Fruit fly (Drosophila melanogaster): Measurements from ENCODE around the gene mRRF2.
A peak's percentile ranks its signal among the peaks of the same experiment; 100 is the strongest.

mRRF2 gene

dm6 chr3R:22576096-22576697, 37.3 kb upstream of the mRRF2 start (continued):
- TF ChIP-seq CG3032 (tag; optimal IDR thresholded peaks at IDR 0.05) (no peak), dsx (GFP tag; optimal IDR thresholded peaks at IDR 0.05; ENCODE audit: poor library complexity, severe bottlenecking) (no peak), acj6 (GFP tag; optimal IDR thresholded peaks at IDR 0.05) (no peak), svp (GFP tag) (no peak), Smox (GFP tag; optimal IDR thresholded peaks at IDR 0.05) (no peak), CG11902 (GFP tag; optimal IDR thresholded peaks at IDR 0.05) (no peak), fkh (GFP tag; optimal IDR thresholded peaks at IDR 0.05) (no peak), esn (GFP tag; optimal IDR thresholded peaks at IDR 0.05) (no peak), CG6808 (GFP tag; optimal IDR thresholded peaks at IDR 0.05) (no peak), Hr39 (GFP tag; optimal IDR thresholded peaks at IDR 0.05) (no peak), OdsH (GFP tag; optimal IDR thresholded peaks at IDR 0.05) (no peak), CG6854 (GFP tag; optimal IDR thresholded peaks at IDR 0.05) (no peak), CG9139 (GFP tag; optimal IDR thresholded peaks at IDR 0.05) (no peak), Ets21C (GFP tag; optimal IDR thresholded peaks at IDR 0.05) (no peak), CG1621 (tag; optimal IDR thresholded peaks at IDR 0.05) (no peak), CG32006 (GFP tag; optimal IDR thresholded peaks at IDR 0.05) (peak; percentile 55), Sox14 (GFP tag; optimal IDR thresholded peaks at IDR 0.05) (no peak), CG11294 (GFP tag; IDR thresholded peaks at IDR 0.05) (peak; percentile 7; the same call in 1 of the 2 replicates)

dm6 chr3R:22576979-22577378, 36.5 kb upstream of the mRRF2 start:
- no peak for TF ChIP-seq CG3032 (tag; optimal IDR thresholded peaks at IDR 0.05)
- TF ChIP-seq CG8119 (GFP tag; IDR thresholded peaks at IDR 0.05) = peak; percentile 14; the same call in 1 of the 3 replicates

dm6 chr3R:22580546-22580945, 32.9 kb upstream of the mRRF2 start, which contains the start of gene CSN6:
TSS of gene CSN6 (plus strand) at chr3R:22580773.
- TF ChIP-seq fd85E (GFP tag; optimal IDR thresholded peaks at IDR 0.05) = no peak
- no peak for TF ChIP-seq Eip93F (GFP tag; optimal IDR thresholded peaks at IDR 0.05)
- no peak for TF ChIP-seq Hr39 (GFP tag; optimal IDR thresholded peaks at IDR 0.05)
- TF ChIP-seq CG9139 (GFP tag; optimal IDR thresholded peaks at IDR 0.05) = no peak
- TF ChIP-seq vri (GFP tag; optimal IDR thresholded peaks at IDR 0.05) = no peak
- no peak for TF ChIP-seq CG34406 (GFP tag; optimal IDR thresholded peaks at IDR 0.05)
- TF ChIP-seq CG1621 (tag; optimal IDR thresholded peaks at IDR 0.05) = no peak
- TF ChIP-seq Sox14 (GFP tag; optimal IDR thresholded peaks at IDR 0.05) = peak; percentile 36
- TF ChIP-seq CG6163 (GFP tag; IDR thresholded peaks at IDR 0.05) = no peak
- no peak for TF ChIP-seq Gug (GFP tag; IDR thresholded peaks at IDR 0.05)
- no peak for TF ChIP-seq CG10631 (GFP tag; optimal IDR thresholded peaks at IDR 0.05)
- peak; percentile 67 for TF ChIP-seq dsx (GFP tag; optimal IDR thresholded peaks at IDR 0.05; ENCODE audit: poor library complexity, severe bottlenecking)
- TF ChIP-seq CG8632 (GFP tag; optimal IDR thresholded peaks at IDR 0.05) = no peak
- TF ChIP-seq CG31627 (GFP tag; optimal IDR thresholded peaks at IDR 0.05) = no peak
- peak; percentile 19 for TF ChIP-seq CG3032 (tag; optimal IDR thresholded peaks at IDR 0.05)
- TF ChIP-seq CG6276 (GFP tag; optimal IDR thresholded peaks at IDR 0.05) = no peak
- TF ChIP-seq dac (GFP tag; optimal IDR thresholded peaks at IDR 0.05) = no peak
- no peak for TF ChIP-seq CG11902 (GFP tag; optimal IDR thresholded peaks at IDR 0.05)
- peak; percentile 15 for TF ChIP-seq Eip78C (GFP tag)
- TF ChIP-seq eg (GFP tag; IDR thresholded peaks at IDR 0.05) = no peak

- TF ChIP-seq Lpt (GFP tag; optimal IDR thresholded peaks at IDR 0.05) = no peak
- no peak for TF ChIP-seq CG32006 (GFP tag; optimal IDR thresholded peaks at IDR 0.05)
- TF ChIP-seq Eip93F (GFP tag; optimal IDR thresholded peaks at IDR 0.05) = no peak
- TF ChIP-seq Eip75B (GFP tag; optimal IDR thresholded peaks at IDR 0.05) = no peak
- TF ChIP-seq vri (GFP tag; optimal IDR thresholded peaks at IDR 0.05) = no peak
- TF ChIP-seq CG15336 (GFP tag; IDR thresholded peaks at IDR 0.05) = no peak
- no peak for TF ChIP-seq CG11294 (GFP tag; IDR thresholded peaks at IDR 0.05)
- TF ChIP-seq CG16779 (tag; optimal IDR thresholded peaks at IDR 0.05) = no peak
- TF ChIP-seq CG10631 (GFP tag; optimal IDR thresholded peaks at IDR 0.05) = no peak
- TF ChIP-seq fd85E (GFP tag; optimal IDR thresholded peaks at IDR 0.05) = no peak
- TF ChIP-seq Blimp-1 (GFP tag; optimal IDR thresholded peaks at IDR 0.05) = no peak
- no peak for TF ChIP-seq Gug (GFP tag; IDR thresholded peaks at IDR 0.05)
- no peak for TF ChIP-seq Hr39 (GFP tag; optimal IDR thresholded peaks at IDR 0.05)
- TF ChIP-seq CG6854 (GFP tag; optimal IDR thresholded peaks at IDR 0.05) = no peak
Observed at dm6 chr3R:22582981-22583380, 30.5 kb upstream of the mRRF2 start, which contains the start of gene Dph5. TSS of gene Dph5 (minus strand) at chr3R:22583225.
